Fruit fly (Drosophila melanogaster) whole organism: ENCODE results near the gene CG32631.

Experiments
- CG8478 ChIP-seq: fragments of >200 bp; optimal IDR thresholded peaks from 2 replicates; lab custom pipeline; 2018; ENCODE audit warnings: inconsistent platforms
- Dll ChIP-seq: fragments of >200 bp; optimal IDR thresholded peaks from 2 replicates; lab custom pipeline; 2017
- EcR ChIP-seq, 2 experiments: fragments of >200 bp; optimal IDR thresholded peaks; 2 replicates each; lab custom pipeline; 2017; ENCODE audit warnings: missing biosample characterization in 2 of 2, missing genetic modification characterization in 2 of 2, missing genetic modification reagents in 2 of 2
- pan ChIP-seq: fragments of >200 bp; optimal IDR thresholded peaks from 2 replicates; lab custom pipeline; 2017
- psq ChIP-seq: fragments of >200 bp; optimal IDR thresholded peaks from 2 replicates; lab custom pipeline; 2017
- usp ChIP-seq: fragments of >200 bp; optimal IDR thresholded peaks from 2 replicates; lab custom pipeline; 2017; ENCODE audit warnings: missing biosample characterization, missing genetic modification characterization, mixed read lengths

- TF ChIP-seq pan (lab: Kevin White, UChicago) (no peak), psq (lab: Kevin White, UChicago) (no peak), usp (GFP tag; lab: Kevin White, UChicago) (no peak), EcR (GFP tag; optimal IDR thresholded peaks at IDR 0.05; lab: Kevin White, UChicago) (no peak), Dll (lab: Kevin White, UChicago) (peak; percentile 79), CG8478 (lab: Kevin White, UChicago) (no peak)
These were observed 14.2 kb upstream of the CG32631 start for dm6 chrX:13542084-13542483.
